Fruit fly (Drosophila melanogaster) whole organism, pupa: ENCODE results near the gene Vps16A.

Experiments used
- CG10348 ChIP-seq: fragments of 200-800 bp; sonication (Bioruptor generic); IDR thresholded peaks from 2 replicates; pipeline ENCODE4 v1.3.6; 2022; ENCODE audit warnings: missing biosample characterization, missing genetic modification characterization
- CG12605 ChIP-seq: fragments of 200-800 bp; sonication (Bioruptor generic); IDR thresholded peaks from 2 replicates; pipeline ENCODE4 v1.3.6; 2022; ENCODE audit warnings: missing biosample characterization, missing genetic modification characterization
- CG15710 ChIP-seq: fragments of 200-800 bp; sonication (Bioruptor generic); optimal IDR thresholded peaks from 2 replicates; lab custom pipeline; 2018; ENCODE audit warnings: missing biosample characterization, mild to moderate bottlenecking, missing genetic modification characterization, moderate library complexity
- CG8159 ChIP-seq: fragments of 200-800 bp; sonication (Bioruptor generic); optimal IDR thresholded peaks from 3 replicates; lab custom pipeline; 2018; ENCODE audit warnings: missing biosample characterization, mild to moderate bottlenecking, missing genetic modification characterization, moderate library complexity
- Ets98B ChIP-seq: fragments of 200-800 bp; sonication (Bioruptor generic); IDR thresholded peaks from 2 replicates; pipeline ENCODE4 v1.3.6; 2022; ENCODE audit warnings: missing biosample characterization, missing genetic modification characterization
- Pif1B ChIP-seq: fragments of 200-800 bp; sonication (Bioruptor generic); optimal IDR thresholded peaks from 3 replicates; lab custom pipeline; 2016; ENCODE audit warnings: missing biosample characterization, missing genetic modification characterization
- Snoo ChIP-seq: fragments of 200-800 bp; sonication (Bioruptor generic); optimal IDR thresholded peaks from 3 replicates; lab custom pipeline; 2017; ENCODE audit warnings: missing biosample characterization, mild to moderate bottlenecking, missing genetic modification characterization, inconsistent platforms

- no peak for TF ChIP-seq CG10348 (GFP tag; lab: Robert Waterston, UW)
- TF ChIP-seq CG15710 (tag; lab: Kevin White, UChicago): peak; percentile 38
- TF ChIP-seq CG8159 (tag; lab: Kevin White, UChicago): peak; percentile 77
- TF ChIP-seq Snoo (tag; lab: Kevin White, UChicago): peak; percentile 42
- TF ChIP-seq Pif1B (GFP tag; lab: Kevin White, UChicago): peak; percentile 48
- TF ChIP-seq CG12605 (GFP tag; lab: Robert Waterston, UW): peak; percentile 57; the same call in 1 of the 2 replicates
- no peak for TF ChIP-seq Ets98B (GFP tag; lab: Robert Waterston, UW)
These were observed 36.7 kb upstream of the Vps16A start for dm6 chr3R:9229996-9230601.
